Worm (Caenorhabditis elegans) whole organism, young adult: ENCODE results near the gene denn-4.

ENCODE experiments used
- B0019.2 ChIP-seq: fragments of 200-800 bp; sonication (Bioruptor generic); conservative IDR thresholded peaks from 2 replicates; pipeline ENCODE4 v1.3.6; 2022; ENCODE audit warnings: missing genetic modification reagents, missing genetic modification characterization, missing compliant biosample characterization
- F23B12.7 ChIP-seq: sonication (generic microtip); optimal IDR thresholded peaks from 2 replicates; lab custom pipeline; 2017; ENCODE audit warnings: missing genetic modification characterization, mild to moderate bottlenecking, missing compliant biosample characterization, antibody characterized with exemption, moderate library complexity; ENCODE audit not compliant: insufficient read depth
- K12H6.12 ChIP-seq: fragments of 200-800 bp; sonication (Bioruptor generic); optimal IDR thresholded peaks from 2 replicates; lab custom pipeline; 2018; ENCODE audit warnings: mild to moderate bottlenecking, missing genetic modification characterization, missing compliant biosample characterization
- Y53G8AR.9 ChIP-seq: fragments of 200-800 bp; sonication (Bioruptor generic); conservative IDR thresholded peaks from 2 replicates; pipeline ENCODE4 v1.3.6; 2022; ENCODE audit warnings: missing genetic modification reagents, missing genetic modification characterization, missing compliant biosample characterization
- ama-1 ChIP-seq, 3 experiments: fragments of 150-350 bp in 1 of 3; sonication (generic microtip) in 2 of 3; optimal IDR thresholded peaks; 2 replicates each; lab custom pipeline; 2014 to 2018; ENCODE audit warnings: missing biosample characterization in 2 of 3, missing genetic modification characterization in 2 of 3, missing genetic modification reagents in 2 of 3
- atf-7 ChIP-seq: sonication (generic microtip); optimal IDR thresholded peaks from 2 replicates; lab custom pipeline; 2017; ENCODE audit warnings: mild to moderate bottlenecking, missing genetic modification characterization, missing compliant biosample characterization
- attf-5 ChIP-seq: fragments of 200-800 bp; sonication (Bioruptor generic); optimal IDR thresholded peaks from 2 replicates; lab custom pipeline; 2018; ENCODE audit warnings: mild to moderate bottlenecking, missing genetic modification characterization, missing compliant biosample characterization
- attf-6 ChIP-seq: fragments of 200-800 bp; sonication (Bioruptor generic); IDR thresholded peaks from 2 replicates; pipeline ENCODE4 v1.3.6; 2022; ENCODE audit warnings: missing genetic modification reagents, missing genetic modification characterization, missing compliant biosample characterization
- cebp-1 ChIP-seq, 2 experiments: fragments of 200-800 bp in 1 of 2; sonication (Bioruptor generic) in 1 of 2; sonication (generic microtip) in 1 of 2; IDR thresholded peaks in 1 of 2; optimal IDR thresholded peaks in 1 of 2; 2 replicates each; pipeline versions ENCODE4 v1.3.6 to Lab custom; 2017 to 2022; ENCODE audit warnings: missing compliant biosample characterization in 2 of 2, missing genetic modification characterization in 2 of 2, mild to moderate bottlenecking in 1 of 2, missing genetic modification reagents in 1 of 2, moderate library complexity in 1 of 2
- cebp-2 ChIP-seq: fragments of 200-800 bp; sonication (Bioruptor generic); IDR thresholded peaks from 2 replicates; pipeline ENCODE4 v1.3.6; 2022; ENCODE audit warnings: missing genetic modification characterization, missing compliant biosample characterization
- ceh-100 ChIP-seq: fragments of 200-800 bp; sonication (Bioruptor generic); IDR thresholded peaks from 2 replicates; pipeline ENCODE4 v1.3.6; 2022; ENCODE audit warnings: missing genetic modification reagents, missing genetic modification characterization, missing compliant biosample characterization
- ceh-27 ChIP-seq: fragments of 200-800 bp; sonication (Bioruptor generic); optimal IDR thresholded peaks from 2 replicates; lab custom pipeline; 2018; ENCODE audit warnings: mild to moderate bottlenecking, missing genetic modification characterization, moderate library complexity, missing compliant biosample characterization
- ceh-58 ChIP-seq: fragments of 200-800 bp; sonication (Bioruptor generic); IDR thresholded peaks from 2 replicates; pipeline ENCODE4 v1.3.6; 2022; ENCODE audit warnings: missing genetic modification characterization, missing compliant biosample characterization
- ceh-79 ChIP-seq: sonication (generic microtip); optimal IDR thresholded peaks from 2 replicates; lab custom pipeline; 2017; ENCODE audit warnings: mild to moderate bottlenecking, missing genetic modification characterization, missing compliant biosample characterization
- chd-7 ChIP-seq: sonication (generic microtip); optimal IDR thresholded peaks from 2 replicates; lab custom pipeline; 2016; ENCODE audit warnings: mild to moderate bottlenecking, missing genetic modification characterization, moderate library complexity, missing compliant biosample characterization
- ets-4 ChIP-seq: fragments of 200-800 bp; sonication (Bioruptor generic); optimal IDR thresholded peaks from 2 replicates; lab custom pipeline; 2018; ENCODE audit warnings: mild to moderate bottlenecking, missing genetic modification characterization, missing compliant biosample characterization
- hmg-1.2 ChIP-seq: fragments of 200-800 bp; sonication (Bioruptor generic); IDR thresholded peaks from 2 replicates; pipeline ENCODE4 v1.3.6; 2022; ENCODE audit warnings: missing genetic modification reagents, missing genetic modification characterization, missing compliant biosample characterization
- hsf-1 ChIP-seq: fragments of 200-800 bp; sonication (Bioruptor generic); IDR thresholded peaks from 2 replicates; pipeline ENCODE4 v1.3.6; 2022; ENCODE audit warnings: missing genetic modification reagents, missing genetic modification characterization, missing compliant biosample characterization
- lin-26 ChIP-seq: fragments of 200-800 bp; sonication (Bioruptor generic); IDR thresholded peaks from 2 replicates; pipeline ENCODE4 v1.3.6; 2022; ENCODE audit warnings: missing genetic modification reagents, missing genetic modification characterization, missing compliant biosample characterization
- lin-35 ChIP-seq, 3 experiments: fragments of 150-350 bp in 2 of 3; sonication (generic microtip) in 1 of 3; optimal IDR thresholded peaks; 2 replicates each; lab custom pipeline; 2014 to 2018; ENCODE audit warnings: missing biosample characterization in 3 of 3, missing genetic modification characterization in 3 of 3, missing genetic modification reagents in 3 of 3
- lsl-1 ChIP-seq: fragments of 200-800 bp; sonication (Bioruptor generic); optimal IDR thresholded peaks from 2 replicates; lab custom pipeline; 2018; ENCODE audit warnings: mild to moderate bottlenecking, missing genetic modification characterization, moderate library complexity, missing compliant biosample characterization
- madf-6 ChIP-seq: fragments of 200-800 bp; sonication (Bioruptor generic); IDR thresholded peaks from 2 replicates; pipeline ENCODE4 v1.3.6; 2022; ENCODE audit warnings: missing genetic modification reagents, missing genetic modification characterization, missing compliant biosample characterization
- madf-8 ChIP-seq: fragments of 200-800 bp; sonication (Bioruptor generic); conservative IDR thresholded peaks from 2 replicates; pipeline ENCODE4 v1.3.6; 2022; ENCODE audit warnings: missing genetic modification reagents, missing genetic modification characterization, missing compliant biosample characterization
- mcd-1 ChIP-seq: fragments of 200-800 bp; sonication (Bioruptor generic); IDR thresholded peaks from 2 replicates; pipeline ENCODE4 v1.3.6; 2022; ENCODE audit warnings: missing genetic modification reagents, missing genetic modification characterization, missing compliant biosample characterization
- mel-28 ChIP-seq: sonication (generic microtip); optimal IDR thresholded peaks from 2 replicates; lab custom pipeline; 2016; ENCODE audit warnings: borderline replicate concordance, mild to moderate bottlenecking, missing genetic modification characterization, missing compliant biosample characterization
- sdz-38 ChIP-seq: sonication (generic microtip); optimal IDR thresholded peaks from 2 replicates; lab custom pipeline; 2016; ENCODE audit warnings: missing genotype, missing genetic modification characterization, missing compliant biosample characterization
- snpc-1.1 ChIP-seq: sonication (generic microtip); optimal IDR thresholded peaks from 2 replicates; lab custom pipeline; 2017; ENCODE audit warnings: missing genetic modification characterization, mild to moderate bottlenecking, missing compliant biosample characterization, antibody characterized with exemption, moderate library complexity, missing genotype, missing genetic modification reagents; ENCODE audit not compliant: insufficient read depth
- snpc-4 ChIP-seq, 5 experiments: fragments of 150-350 bp in 1 of 5; sonication (generic microtip) in 4 of 5; optimal IDR thresholded peaks; 2 replicates each; lab custom pipeline; 2014 to 2018; ENCODE audit warnings: missing genetic modification characterization in 5 of 5, missing biosample characterization in 3 of 5, antibody characterized with exemption in 2 of 5, mild to moderate bottlenecking in 2 of 5, missing compliant biosample characterization in 2 of 5, missing genotype in 2 of 5, moderate library complexity in 2 of 5, missing genetic modification reagents in 1 of 5
- tbp1 ChIP-seq: fragments of 200-800 bp; sonication (Bioruptor generic); optimal IDR thresholded peaks from 2 replicates; lab custom pipeline; 2018; ENCODE audit warnings: mild to moderate bottlenecking, missing genetic modification characterization, missing compliant biosample characterization
- zim-3 ChIP-seq: sonication (generic microtip); optimal IDR thresholded peaks from 2 replicates; lab custom pipeline; 2017; ENCODE audit warnings: mild to moderate bottlenecking, missing genetic modification characterization, moderate library complexity, missing compliant biosample characterization
- ztf-18 ChIP-seq: sonication (generic microtip); optimal IDR thresholded peaks from 2 replicates; lab custom pipeline; 2016; ENCODE audit warnings: missing genotype, mild to moderate bottlenecking, missing genetic modification characterization, missing compliant biosample characterization
- ztf-22 ChIP-seq: fragments of 200-800 bp; sonication (Bioruptor generic); optimal IDR thresholded peaks from 2 replicates; lab custom pipeline; 2018; ENCODE audit warnings: mild to moderate bottlenecking, missing genetic modification characterization, moderate library complexity, missing compliant biosample characterization
- ztf-3 ChIP-seq: fragments of 200-800 bp; sonication (Bioruptor generic); optimal IDR thresholded peaks from 2 replicates; lab custom pipeline; 2018; ENCODE audit warnings: mild to moderate bottlenecking, missing genetic modification characterization, missing compliant biosample characterization

denn-4 gene

DNA sequence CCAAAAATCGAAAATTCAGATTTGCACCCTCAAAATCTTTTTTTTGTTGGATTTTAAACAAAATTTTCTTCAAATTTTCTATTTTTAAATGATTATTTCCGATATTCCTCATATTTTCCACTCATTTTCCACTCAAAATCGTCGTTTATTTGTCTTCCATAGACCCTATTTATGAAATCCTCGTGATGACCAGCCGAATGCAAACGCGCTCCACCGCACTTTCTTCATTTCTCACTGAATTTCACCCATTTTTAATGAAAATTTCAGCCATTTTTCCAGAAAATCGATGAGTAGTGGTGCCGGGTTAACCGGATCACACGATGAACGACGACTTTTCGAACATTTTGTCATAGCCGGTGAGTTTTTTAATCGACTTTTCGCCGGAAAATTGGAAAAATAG lies at the start of gene denn-4:
TSS of gene denn-4 (plus strand) at position 280 of the 400 bp plus-strand sequence.
- TF ChIP-seq zim-3 (tag; lab: Kevin White, UChicago) (no peak), sdz-38 (no peak), cebp-1 (GFP tag; IDR thresholded peaks at IDR 0.05; lab: Robert Waterston, UW) (no peak), cebp-1 (tag; optimal IDR thresholded peaks at IDR 0.05; lab: Kevin White, UChicago) (peak; percentile 21), chd-7 (tag; lab: Kevin White, UChicago) (no peak), cebp-2 (GFP tag; lab: Robert Waterston, UW) (no peak), hsf-1 (GFP tag; lab: Robert Waterston, UW) (no peak), ceh-79 (tag; lab: Kevin White, UChicago) (no peak), ztf-3 (GFP tag; lab: Kevin White, UChicago) (no peak), K12H6.12 (tag; lab: Kevin White, UChicago) (no peak), ztf-22 (GFP tag; lab: Kevin White, UChicago) (no peak), mel-28 (tag; lab: Kevin White, UChicago) (no peak), ama-1 (optimal IDR thresholded peaks at IDR 0.05; lab: Kevin White, UChicago) (no peak), ama-1 (GFP tag; optimal IDR thresholded peaks at IDR 0.05; lab: Kevin White, UChicago) (no peak), atf-7 (tag; lab: Kevin White, UChicago) (no peak), lin-35 (GFP tag; optimal IDR thresholded peaks at IDR 0.05; lab: Kevin White, UChicago) (no peak), F23B12.7 (tag; lab: Kevin White, UChicago) (peak; percentile 1), mcd-1 (GFP tag; lab: Robert Waterston, UW) (peak; percentile 89), ztf-18 (tag; lab: Kevin White, UChicago) (no peak)

DNA sequence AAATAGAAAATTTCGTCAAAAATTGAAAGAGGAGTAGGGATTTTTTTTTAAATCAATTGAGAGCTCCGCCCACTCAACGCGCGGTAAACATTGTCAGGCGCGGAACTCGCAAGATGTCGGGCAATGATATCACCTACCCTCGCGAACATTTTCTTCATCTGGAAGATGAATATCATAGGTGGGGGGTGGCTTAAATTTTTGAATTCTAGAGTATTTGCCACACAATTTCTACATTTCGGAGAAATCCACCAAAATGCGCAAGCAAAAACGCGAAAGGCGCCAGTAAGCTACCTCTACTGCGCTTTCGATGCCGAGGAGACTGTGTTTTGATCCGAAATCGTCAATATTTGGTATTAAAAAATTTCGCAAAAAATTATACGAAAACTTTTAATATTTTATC lies 45.3 kb upstream of the denn-4 start:
- no peak for TF ChIP-seq snpc-4 (GFP tag; optimal IDR thresholded peaks at IDR 0.05; lab: Kevin White, UChicago)
- peak; percentile 15 to 81 (median 54) for TF ChIP-seq snpc-4 (tag; optimal IDR thresholded peaks at IDR 0.05; lab: Kevin White, UChicago)
- TF ChIP-seq madf-6, result peak; percentile 48; the same call in 1 of the 2 replicates
- TF ChIP-seq ceh-58, result 0 out of 2 replicates have a peak, but pooled peaks have one; percentile 24
- peak; percentile 69 for TF ChIP-seq snpc-1.1 (tag; lab: Kevin White, UChicago)
- TF ChIP-seq ztf-18 (tag; lab: Kevin White, UChicago), result peak; percentile 81
- TF ChIP-seq attf-6 (GFP tag; lab: Robert Waterston, UW), result 0 out of 2 replicates have a peak, but pooled peaks have one; percentile 39
- TF ChIP-seq ceh-100 (GFP tag; lab: Robert Waterston, UW), result 0 out of 2 replicates have a peak, but pooled peaks have one; percentile 8
- TF ChIP-seq B0019.2, result no peak
- TF ChIP-seq lsl-1 (GFP tag; lab: Kevin White, UChicago), result peak; percentile 18
- TF ChIP-seq tbp1 (GFP tag; lab: Kevin White, UChicago), result peak; percentile 17
- 0 out of 2 replicates have a peak, but pooled peaks have one; percentile 28 for TF ChIP-seq lin-26
- no peak for TF ChIP-seq ceh-27 (GFP tag; lab: Kevin White, UChicago)
- no peak for TF ChIP-seq madf-8 (GFP tag; lab: Robert Waterston, UW)
- peak; percentile 31; the same call in 1 of the 2 replicates for TF ChIP-seq hmg-1.2 (GFP tag; lab: Robert Waterston, UW)

DNA sequence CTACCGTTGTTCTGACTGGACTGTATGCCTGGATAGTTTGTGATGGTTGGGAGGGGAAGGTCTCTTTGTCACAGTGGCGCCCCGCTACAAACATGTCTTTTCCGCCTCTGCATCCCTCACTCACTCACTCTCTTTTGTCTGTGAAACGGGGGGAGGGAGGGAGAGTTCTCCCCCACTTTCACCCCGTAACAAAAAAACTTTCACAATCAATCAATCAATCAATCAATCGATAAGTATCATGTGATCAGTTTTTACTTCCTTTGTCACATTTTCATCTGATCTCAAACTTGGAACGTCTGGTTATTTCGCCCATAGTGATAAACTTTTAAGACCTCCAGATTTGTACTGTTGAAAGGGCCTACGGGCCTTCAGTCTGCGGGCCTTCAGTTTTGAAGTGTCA lies 32.2 kb upstream of the denn-4 start:
- TF ChIP-seq madf-8 (GFP tag; lab: Robert Waterston, UW) (no peak), sdz-38 (no peak)
- TF ChIP-seq, all 124 proteins: peak for 0

DNA sequence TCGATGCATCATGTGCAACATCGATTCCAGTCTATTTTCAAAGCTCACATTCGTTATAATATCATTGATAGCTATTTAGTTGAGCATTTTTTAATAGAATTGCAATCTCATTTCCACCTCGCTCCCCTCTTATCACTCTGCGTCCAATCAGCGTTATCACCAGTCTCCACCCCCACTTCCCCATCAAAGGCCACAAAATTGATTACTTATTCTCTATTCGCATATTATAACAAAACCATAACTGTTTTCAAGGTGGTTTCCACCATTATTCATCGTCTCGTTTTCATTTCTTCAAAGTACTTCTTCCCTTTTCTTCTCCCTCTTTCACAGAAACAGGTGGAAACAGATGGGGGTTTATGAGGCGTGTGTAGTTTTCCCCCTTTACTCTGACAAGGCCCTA lies 31.2 kb upstream of the denn-4 start:
- no peak for TF ChIP-seq Y53G8AR.9
- no peak for TF ChIP-seq cebp-1 (GFP tag; IDR thresholded peaks at IDR 0.05; lab: Robert Waterston, UW)
- TF ChIP-seq cebp-1 (tag; optimal IDR thresholded peaks at IDR 0.05; lab: Kevin White, UChicago), result no peak
- no peak for TF ChIP-seq ceh-58
- no peak for TF ChIP-seq K12H6.12 (tag; lab: Kevin White, UChicago)
- no peak for TF ChIP-seq attf-5
- no peak for TF ChIP-seq ets-4
